Worm (Caenorhabditis elegans) whole organism, L2 larva: ENCODE measurements around the gene ZK1073.2.

Source experiments
- ZK546.5 ChIP-seq: sonication (generic microtip); optimal IDR thresholded peaks from 2 replicates; lab custom pipeline; 2017; ENCODE audit warnings: missing biosample characterization, missing genetic modification characterization
- blmp-1 ChIP-seq: sonication (generic microtip); optimal IDR thresholded peaks from 2 replicates; lab custom pipeline; 2017; ENCODE audit warnings: missing genetic modification characterization, mild to moderate bottlenecking, missing compliant biosample characterization, antibody characterized with exemption, moderate library complexity; ENCODE audit not compliant: insufficient read depth
- lin-11 ChIP-seq: fragments of 150-350 bp; sonication (generic microtip); optimal IDR thresholded peaks from 2 replicates; lab custom pipeline; 2014; ENCODE audit warnings: missing biosample characterization, missing genetic modification characterization, inconsistent platforms, mixed read lengths
- lin-39 ChIP-seq: fragments of 150-350 bp; optimal IDR thresholded peaks from 2 replicates; lab custom pipeline; 2014; ENCODE audit warnings: missing biosample characterization, missing genetic modification reagents, missing genetic modification characterization
- mdl-1 ChIP-seq, 2 experiments: fragments of 150-350 bp in 1 of 2; sonication (generic microtip) in 1 of 2; optimal IDR thresholded peaks; 2 replicates each; lab custom pipeline; 2017; ENCODE audit warnings: missing biosample characterization in 2 of 2, missing genetic modification characterization in 2 of 2
- nhr-237 ChIP-seq: fragments of 150-350 bp; optimal IDR thresholded peaks from 2 replicates; lab custom pipeline; 2014; ENCODE audit warnings: missing biosample characterization, missing genetic modification characterization
- nhr-25 ChIP-seq: fragments of 150-350 bp; sonication (generic microtip); optimal IDR thresholded peaks from 3 replicates; lab custom pipeline; 2014; ENCODE audit warnings: missing biosample characterization, missing genetic modification characterization
- nhr-77 ChIP-seq: fragments of 150-350 bp; optimal IDR thresholded peaks from 2 replicates; lab custom pipeline; 2014; ENCODE audit warnings: missing biosample characterization, missing genetic modification characterization
- unc-62 ChIP-seq: fragments of 150-350 bp; optimal IDR thresholded peaks from 2 replicates; lab custom pipeline; 2014; ENCODE audit warnings: missing biosample characterization, missing genetic modification reagents, missing genetic modification characterization
- ztf-11 ChIP-seq: sonication (generic microtip); optimal IDR thresholded peaks from 2 replicates; lab custom pipeline; 2017; ENCODE audit warnings: missing biosample characterization, missing genetic modification characterization

ce11 chrX:16153744-16154143, 50.2 kb downstream of the ZK1073.2 start:
- TF ChIP-seq unc-62: no peak
- no peak for TF ChIP-seq nhr-77 (tag; lab: Kevin White, UChicago)
- TF ChIP-seq nhr-237 (tag; lab: Kevin White, UChicago): no peak
- TF ChIP-seq ZK546.5 (tag; lab: Kevin White, UChicago): no peak
- no peak for TF ChIP-seq blmp-1
- TF ChIP-seq mdl-1 (tag; optimal IDR thresholded peaks at IDR 0.05; lab: Kevin White, UChicago): no peak
- TF ChIP-seq ztf-11: no peak
- no peak for TF ChIP-seq lin-11
- no peak for TF ChIP-seq lin-39 (tag; lab: Kevin White, UChicago)
- TF ChIP-seq nhr-25 (tag; lab: Kevin White, UChicago): no peak
